Fruit fly (Drosophila melanogaster) S2 (cell line): Measurements from ENCODE around the gene RpL30.

Source experiments
- CG8478 ChIP-seq: fragments of >200 bp; optimal IDR thresholded peaks from 2 replicates; lab custom pipeline; 2018
- CTCF ChIP-seq, 2 experiments: fragments of >200 bp; optimal IDR thresholded peaks; 2 replicates each; lab custom pipeline; 2018

Gene RpL30

DNA sequence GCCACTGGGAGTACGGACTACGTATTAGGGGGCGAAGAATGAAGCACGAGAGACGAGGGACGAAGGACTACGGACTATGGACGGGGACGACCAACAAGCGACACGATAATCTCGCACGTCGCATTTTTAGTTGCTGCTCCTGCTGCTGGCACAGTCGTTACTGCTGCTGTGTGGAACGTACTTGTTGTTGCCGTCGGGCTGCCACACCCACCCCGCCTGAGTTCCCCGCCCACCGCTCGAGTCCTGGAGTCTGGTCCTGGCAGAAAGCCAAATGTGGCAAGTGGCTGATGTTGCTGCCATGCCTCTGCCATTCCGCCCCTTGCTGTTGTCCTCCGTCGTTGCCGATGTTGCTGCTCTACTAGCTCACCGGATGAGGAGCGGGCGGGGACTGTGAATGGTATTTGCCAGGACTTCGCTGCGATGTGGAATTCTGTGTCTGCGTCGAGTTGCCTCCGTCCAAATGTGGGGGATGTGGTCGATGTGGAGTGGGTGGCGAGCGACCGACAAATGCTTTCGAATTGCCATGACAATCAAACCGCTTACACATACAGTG, 3.7 kb upstream of the RpL30 start:
- TF ChIP-seq CG8478 (lab: Kevin White, UChicago) (no peak), CTCF (optimal IDR thresholded peaks at IDR 0.05; lab: Kevin White, UChicago) (no peak)

DNA sequence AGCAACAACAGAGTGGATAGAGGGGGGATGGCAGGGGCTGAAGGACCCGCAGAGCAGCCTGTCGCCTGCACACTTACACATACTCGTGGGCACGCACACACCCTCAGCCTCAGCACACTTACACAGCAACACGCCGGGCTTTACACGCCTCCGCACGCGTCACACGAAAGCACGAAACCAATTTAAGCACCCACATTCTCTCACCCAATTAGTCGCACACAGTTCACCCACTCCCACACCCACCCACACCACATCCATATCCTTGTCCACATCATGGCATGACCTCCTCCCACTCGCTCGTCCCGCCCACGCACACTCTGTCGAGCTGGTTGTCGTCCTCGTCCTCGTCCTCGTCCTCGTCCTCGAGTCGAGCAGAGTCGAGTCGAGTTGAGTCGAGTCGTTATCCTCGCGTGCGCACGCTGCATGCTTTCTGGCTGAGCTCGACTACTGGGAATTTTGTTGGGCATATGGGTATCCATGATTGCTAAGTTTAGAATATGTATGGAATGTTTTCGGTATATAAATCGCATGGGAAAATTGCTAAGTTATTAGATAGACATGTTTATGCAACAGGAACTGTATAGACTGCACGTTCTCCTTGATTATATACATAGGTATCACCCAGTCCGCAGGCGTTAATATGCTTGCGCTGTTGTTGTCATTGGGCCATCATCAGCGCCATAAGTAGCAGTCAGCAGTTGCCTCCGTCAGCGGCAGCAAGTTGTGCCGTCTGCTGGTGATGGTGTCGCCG, 3.0 kb upstream of the RpL30 start:
- TF ChIP-seq CG8478 (lab: Kevin White, UChicago) (no peak), CTCF (optimal IDR thresholded peaks at IDR 0.05; lab: Kevin White, UChicago) (no peak)

dm6 chr2L:19010566-19010965, 1.5 kb upstream of the RpL30 start, which contains the start of gene robl37BC:
TSS of gene robl37BC (plus strand) at chr2L:19010866.
- TF ChIP-seq CTCF (optimal IDR thresholded peaks at IDR 0.05; lab: Kevin White, UChicago) (no peak), CG8478 (lab: Kevin White, UChicago) (no peak)

DNA sequence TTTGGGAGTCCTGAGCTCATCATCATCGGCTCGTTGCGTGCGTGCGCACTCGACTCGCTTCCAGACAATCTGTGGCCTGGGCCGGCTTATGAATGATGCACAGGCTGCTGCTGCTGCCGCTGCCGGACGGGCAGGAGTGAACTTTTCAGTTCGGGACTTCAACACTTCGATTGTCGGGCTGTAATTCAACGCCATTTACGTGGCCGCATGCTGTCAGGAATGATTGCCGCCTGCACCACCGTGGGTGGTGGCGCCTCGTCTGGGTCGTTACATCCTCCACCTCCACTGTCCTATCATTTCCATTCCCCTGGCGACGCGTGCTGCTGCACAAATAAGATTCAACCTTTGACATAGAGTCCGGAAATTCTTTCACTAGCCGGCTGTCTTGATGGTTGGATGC, 931 bp upstream of the RpL30 start:
- TF ChIP-seq CG8478 (lab: Kevin White, UChicago) (no peak), CTCF (optimal IDR thresholded peaks at IDR 0.05; lab: Kevin White, UChicago) (no peak)

DNA sequence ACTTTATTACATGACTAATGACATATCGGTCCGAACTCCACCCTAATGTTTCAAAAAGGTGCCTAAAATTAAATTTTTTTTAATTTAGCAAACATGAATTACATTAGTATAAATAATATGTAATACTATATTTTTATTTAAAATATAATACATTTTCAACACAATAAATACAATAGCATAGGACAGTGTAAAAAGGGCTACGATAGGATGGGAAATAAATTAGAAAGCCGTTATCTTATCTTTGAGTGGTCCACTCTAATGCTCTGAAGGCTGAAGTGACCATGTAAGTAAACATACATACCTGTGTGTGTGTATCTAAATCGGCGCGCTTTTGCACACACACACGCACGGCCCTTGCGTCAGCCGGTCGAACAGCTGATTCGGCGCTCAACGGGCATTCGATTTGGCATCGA, 6.1 kb downstream of the RpL30 start, which contains the start of gene CG31793:
CG31793 (plus strand) TSS at position 409 of the 413 bp plus-strand sequence.
- TF ChIP-seq CG8478 (lab: Kevin White, UChicago) (no peak), CTCF (optimal IDR thresholded peaks at IDR 0.05; lab: Kevin White, UChicago) (no peak)

dm6 chr2L:19002468-19002867, 6.6 kb downstream of the RpL30 start:
- TF ChIP-seq CTCF (optimal IDR thresholded peaks at IDR 0.05; lab: Kevin White, UChicago) (no peak), CG8478 (lab: Kevin White, UChicago) (no peak)

DNA sequence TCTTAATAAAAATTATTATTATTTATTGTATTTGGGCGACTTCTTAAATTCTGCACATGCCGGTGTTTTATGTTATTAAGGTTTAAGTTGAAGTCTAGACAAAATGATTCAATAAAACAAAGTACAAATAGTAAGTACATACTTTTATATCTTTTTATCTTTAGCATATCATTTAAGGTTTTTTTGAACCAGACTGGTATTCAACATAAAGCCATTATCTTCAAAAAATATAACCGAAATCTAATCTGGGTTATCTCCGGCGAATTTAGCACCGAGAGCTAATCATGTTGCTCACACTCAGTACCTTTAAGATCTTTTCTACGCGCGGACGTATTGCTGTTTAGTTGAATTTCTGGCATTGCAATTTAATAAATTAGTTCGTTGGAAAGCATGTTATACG, 12.0 kb downstream of the RpL30 start, which contains the start of gene CG31792:
CG31792 (plus strand) TSS at position 301 of the 400 bp plus-strand sequence.
- TF ChIP-seq CTCF (optimal IDR thresholded peaks at IDR 0.05; lab: Kevin White, UChicago) (no peak), CG8478 (lab: Kevin White, UChicago) (no peak)

DNA sequence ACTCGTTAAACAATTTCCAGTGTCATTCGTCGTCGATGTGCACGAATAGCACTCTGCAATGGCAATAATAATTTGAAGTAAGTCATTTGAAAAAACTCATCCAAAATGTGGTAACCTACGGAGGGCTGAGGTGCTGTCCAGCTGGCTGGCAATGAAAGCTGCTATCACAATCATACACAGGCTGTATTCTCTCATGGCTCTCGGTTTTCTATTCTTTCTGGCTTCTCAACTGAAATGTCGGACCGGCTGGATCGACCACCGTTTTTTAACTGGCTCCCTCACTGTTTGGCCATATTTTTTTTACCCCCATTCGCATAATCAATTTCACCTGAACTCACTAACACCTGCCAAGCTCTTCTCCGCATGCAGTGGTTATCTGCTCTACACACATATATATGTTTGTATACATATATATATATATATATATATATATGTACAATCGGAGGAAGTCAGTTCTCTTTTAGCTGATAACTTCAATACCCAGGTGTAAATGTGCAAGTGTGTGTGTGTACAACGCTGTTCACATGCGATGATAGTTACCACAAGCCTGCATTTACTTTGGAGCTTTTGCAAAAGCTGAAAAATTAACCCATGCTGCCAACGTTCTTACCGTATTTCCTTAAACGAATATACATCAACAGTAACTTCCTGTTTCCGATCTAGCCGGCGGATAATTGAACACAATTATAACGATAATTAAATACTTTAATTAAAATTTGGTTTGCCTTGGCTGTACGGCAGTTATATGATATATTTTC, 13.3 kb downstream of the RpL30 start, which contains the start of gene CG10650:
CG10650 (minus strand) TSS at position 275 of the 758 bp plus-strand sequence.
- TF ChIP-seq CG8478 (lab: Kevin White, UChicago) (no peak), CTCF (optimal IDR thresholded peaks at IDR 0.05; lab: Kevin White, UChicago) (no peak)

DNA sequence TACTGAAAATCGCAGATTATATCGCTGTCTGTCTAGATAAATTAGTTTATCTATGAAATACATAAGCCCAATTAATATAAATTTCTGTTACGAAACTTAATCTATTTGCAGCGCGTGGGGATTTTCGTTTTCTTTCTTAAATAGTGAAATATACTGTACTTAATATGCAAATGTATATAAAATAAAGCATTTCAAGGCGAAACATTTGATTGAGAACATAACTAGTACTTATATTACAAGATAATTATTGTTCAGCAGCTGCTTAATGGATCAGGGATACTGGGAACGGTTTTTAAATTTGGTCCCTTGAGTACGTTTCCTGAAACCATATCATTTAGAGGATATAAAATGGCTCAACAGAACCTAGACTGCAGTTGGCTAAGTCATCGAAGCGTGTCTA, 16.9 kb downstream of the RpL30 start, which contains the start of gene CG46465:
CG46465 (plus strand) TSS at position 301 of the 400 bp plus-strand sequence.
- no peak for TF ChIP-seq CG8478 (lab: Kevin White, UChicago)
- TF ChIP-seq CTCF (optimal IDR thresholded peaks at IDR 0.05; lab: Kevin White, UChicago) = no peak

DNA sequence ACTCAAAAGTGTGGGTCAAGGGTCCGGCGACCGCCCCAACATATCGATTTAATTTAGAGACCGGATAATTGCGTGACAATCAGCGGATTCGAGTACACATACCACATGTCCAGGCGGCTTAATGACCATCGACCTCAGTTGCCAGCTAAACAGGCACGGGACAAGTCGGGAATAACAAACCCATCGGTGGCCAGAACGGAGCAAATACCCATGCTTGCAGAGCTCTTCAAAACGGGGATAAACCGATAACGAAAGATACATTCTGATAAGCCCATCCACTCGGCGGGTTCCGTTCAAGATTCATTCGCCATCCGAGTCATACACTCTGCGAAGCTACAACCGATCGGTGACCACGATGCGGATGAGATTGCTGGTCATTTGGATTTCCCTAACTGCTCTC, 18.4 kb downstream of the RpL30 start, which contains the start of gene CG15169:
CG15169 (plus strand) TSS at position 301 of the 400 bp plus-strand sequence.
- TF ChIP-seq CTCF (optimal IDR thresholded peaks at IDR 0.05; lab: Kevin White, UChicago) (no peak), CG8478 (lab: Kevin White, UChicago) (no peak)

dm6 chr2L:18990133-18990532, 19.0 kb downstream of the RpL30 start, which contains the start of gene CG15170:
TSS of gene CG15170 (minus strand) at chr2L:18990233.
- TF ChIP-seq CTCF (optimal IDR thresholded peaks at IDR 0.05; lab: Kevin White, UChicago) = no peak
- no peak for TF ChIP-seq CG8478 (lab: Kevin White, UChicago)

DNA sequence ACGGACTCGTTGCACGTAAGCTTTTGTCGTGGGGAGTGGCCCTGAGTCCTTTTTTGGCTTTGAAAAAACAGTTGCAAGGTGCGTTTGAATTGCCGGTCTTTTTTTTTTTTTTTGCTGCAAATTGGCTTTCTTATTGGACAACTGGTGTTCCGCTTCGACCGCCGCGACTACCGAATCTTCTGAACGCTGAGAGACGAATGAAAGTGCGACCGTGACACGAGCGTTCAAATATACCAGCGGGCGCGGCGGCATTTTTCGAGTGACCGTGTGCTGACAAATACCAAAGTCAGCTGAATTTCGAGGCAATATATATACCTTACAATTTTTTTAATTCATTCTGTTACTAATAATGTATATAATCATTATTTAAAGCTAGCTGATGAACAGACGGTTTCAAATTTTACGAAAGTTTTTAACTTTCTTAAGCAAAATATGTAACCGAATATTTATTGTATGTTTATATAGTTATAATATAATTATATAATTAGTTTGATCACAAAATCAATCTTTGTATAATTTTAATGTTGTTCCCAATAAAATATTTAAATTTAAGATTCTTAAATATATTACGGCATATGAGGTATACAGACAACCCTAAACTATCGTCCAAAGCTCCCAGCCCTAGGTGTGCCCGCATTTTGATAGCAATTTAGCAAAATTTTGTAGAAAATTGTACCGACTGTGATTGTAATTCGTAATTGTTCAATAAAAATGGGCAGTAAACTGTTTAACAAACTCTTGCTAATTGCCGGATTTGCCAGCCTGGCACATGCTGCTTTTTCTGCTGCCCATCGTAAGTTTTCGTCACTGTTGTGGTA, 21.8 kb downstream of the RpL30 start, which contains the start of the genes Swip-1 and EMC5:
Swip-1 (minus strand) TSS at position 203 of the 818 bp plus-strand sequence.
EMC5 (plus strand) TSS at position 630 of the 818 bp plus-strand sequence.
- no peak for TF ChIP-seq CG8478 (lab: Kevin White, UChicago)
- no peak for TF ChIP-seq CTCF (optimal IDR thresholded peaks at IDR 0.05; lab: Kevin White, UChicago)

- TF ChIP-seq CG8478 (lab: Kevin White, UChicago) = no peak
Observed at dm6 chr2L:18986125-18986498, 23.0 kb downstream of the RpL30 start.
